Worm (Caenorhabditis elegans) whole organism, L1 larva: ENCODE data around the gene F35H8.1.
A peak's percentile ranks its signal among the peaks of the same experiment; 100 is the strongest.

Experiments used
- C16A3.4 ChIP-seq: fragments of 150-350 bp; optimal IDR thresholded peaks from 2 replicates; lab custom pipeline; 2014; ENCODE audit warnings: missing biosample characterization, missing genetic modification characterization
- alr-1 ChIP-seq: fragments of 200-800 bp; sonication (Bioruptor generic); optimal IDR thresholded peaks from 2 replicates; lab custom pipeline; 2018; ENCODE audit warnings: borderline replicate concordance, mild to moderate bottlenecking, missing genetic modification characterization, missing compliant biosample characterization
- ceh-82 ChIP-seq, 3 experiments: fragments of 150-350 bp in 1 of 3; sonication (generic microtip) in 2 of 3; optimal IDR thresholded peaks; 2 replicates each; lab custom pipeline; 2014 to 2017; ENCODE audit warnings: missing biosample characterization in 3 of 3, missing genetic modification characterization in 3 of 3
- ces-1 ChIP-seq: fragments of 150-350 bp; optimal IDR thresholded peaks from 2 replicates; lab custom pipeline; 2014; ENCODE audit warnings: missing biosample characterization, missing genetic modification reagents, missing genetic modification characterization
- efl-1 ChIP-seq, 4 experiments: fragments of 150-350 bp; optimal IDR thresholded peaks in 3 of 4; peaks in 1 of 4; 1 replicate in 1 of 4; 2 replicates in 3 of 4; lab custom pipeline; 2014; ENCODE audit warnings: missing biosample characterization in 2 of 4, missing genetic modification characterization in 2 of 4, missing genetic modification reagents in 2 of 4
- elt-3 ChIP-seq, 6 experiments: fragments of 150-350 bp in 1 of 6; sonication (generic microtip); optimal IDR thresholded peaks; 2 replicates each; lab custom pipeline; 2017 to 2018; ENCODE audit warnings: missing biosample characterization in 6 of 6, missing genetic modification characterization in 6 of 6, inconsistent platforms in 1 of 6
- fkh-10 ChIP-seq: sonication (generic microtip); optimal IDR thresholded peaks from 2 replicates; lab custom pipeline; 2017; ENCODE audit warnings: missing biosample characterization, missing genetic modification reagents, missing genetic modification characterization
- fkh-8 ChIP-seq: sonication (generic microtip); optimal IDR thresholded peaks from 2 replicates; lab custom pipeline; 2016; ENCODE audit warnings: mild to moderate bottlenecking, missing genetic modification characterization, missing compliant biosample characterization
- fos-1 ChIP-seq: fragments of 150-350 bp; optimal IDR thresholded peaks from 2 replicates; lab custom pipeline; 2014; ENCODE audit warnings: missing biosample characterization, missing genetic modification characterization
- hlh-17 ChIP-seq: fragments of 200-800 bp; sonication (Bioruptor generic); optimal IDR thresholded peaks from 2 replicates; lab custom pipeline; 2018; ENCODE audit warnings: missing genetic modification characterization, mild to moderate bottlenecking, missing compliant biosample characterization, moderate library complexity, borderline replicate concordance
- hlh-4 ChIP-seq: sonication (generic microtip); optimal IDR thresholded peaks from 2 replicates; lab custom pipeline; 2016; ENCODE audit warnings: mild to moderate bottlenecking, missing genetic modification characterization, missing compliant biosample characterization
- hpl-2 ChIP-seq: fragments of 150-350 bp; optimal IDR thresholded peaks from 2 replicates; lab custom pipeline; 2014; ENCODE audit warnings: missing biosample characterization, missing genetic modification reagents, missing genetic modification characterization
- jun-1 ChIP-seq: fragments of 150-350 bp; optimal IDR thresholded peaks from 2 replicates; lab custom pipeline; 2014; ENCODE audit warnings: missing biosample characterization, missing genetic modification reagents, missing genetic modification characterization
- lin-39 ChIP-seq: fragments of 150-350 bp; optimal IDR thresholded peaks from 2 replicates; lab custom pipeline; 2014; ENCODE audit warnings: missing biosample characterization, missing genetic modification reagents, missing genetic modification characterization
- lsy-2 ChIP-seq, 2 experiments: fragments of 150-350 bp; optimal IDR thresholded peaks; 2 replicates each; lab custom pipeline; 2014; ENCODE audit warnings: missing biosample characterization in 2 of 2, missing genetic modification characterization in 2 of 2
- mdl-1 ChIP-seq, 2 experiments: fragments of 150-350 bp; optimal IDR thresholded peaks; 2 replicates each; lab custom pipeline; 2014 to 2017; ENCODE audit warnings: missing biosample characterization in 2 of 2, missing genetic modification characterization in 2 of 2, inconsistent platforms in 1 of 2
- mef-2 ChIP-seq: fragments of 150-350 bp; optimal IDR thresholded peaks from 2 replicates; lab custom pipeline; 2014; ENCODE audit warnings: missing biosample characterization, missing genetic modification characterization
- mep-1 ChIP-seq: fragments of 150-350 bp; optimal IDR thresholded peaks from 2 replicates; lab custom pipeline; 2014; ENCODE audit warnings: missing biosample characterization, missing genetic modification characterization
- nhr-11 ChIP-seq: fragments of 150-350 bp; optimal IDR thresholded peaks from 2 replicates; lab custom pipeline; 2014; ENCODE audit warnings: missing biosample characterization, missing genetic modification characterization
- nhr-12 ChIP-seq: sonication (generic microtip); optimal IDR thresholded peaks from 2 replicates; lab custom pipeline; 2017; ENCODE audit warnings: missing biosample characterization, missing genetic modification characterization
- nhr-19 ChIP-seq: fragments of 200-800 bp; sonication (Bioruptor generic); conservative IDR thresholded peaks from 2 replicates; pipeline ENCODE4 v1.3.6; 2022; ENCODE audit warnings: missing genetic modification characterization, missing compliant biosample characterization
- nhr-28 ChIP-seq: fragments of 150-350 bp; optimal IDR thresholded peaks from 2 replicates; lab custom pipeline; 2014; ENCODE audit warnings: missing biosample characterization, missing genetic modification characterization
- nhr-71 ChIP-seq: sonication (generic microtip); optimal IDR thresholded peaks from 2 replicates; lab custom pipeline; 2016; ENCODE audit warnings: mild to moderate bottlenecking, missing genetic modification characterization, moderate library complexity, missing compliant biosample characterization
- nhr-77 ChIP-seq: fragments of 150-350 bp; optimal IDR thresholded peaks from 2 replicates; lab custom pipeline; 2014; ENCODE audit warnings: missing biosample characterization, missing genetic modification characterization
- nhr-84 ChIP-seq: sonication (generic microtip); optimal IDR thresholded peaks from 2 replicates; lab custom pipeline; 2017; ENCODE audit warnings: missing biosample characterization, missing genetic modification characterization
- nhr-85 ChIP-seq: sonication (generic microtip); peaks from one replicate; lab custom pipeline; 2016; ENCODE audit warnings: missing genetic modification characterization, inconsistent platforms, missing compliant biosample characterization
- pag-3 ChIP-seq: sonication (generic microtip); optimal IDR thresholded peaks from 2 replicates; lab custom pipeline; 2017; ENCODE audit warnings: missing genetic modification characterization, mild to moderate bottlenecking, missing compliant biosample characterization, antibody characterized with exemption, borderline replicate concordance; ENCODE audit not compliant: insufficient read depth
- pax-3 ChIP-seq: fragments of 200-800 bp; sonication (Bioruptor generic); optimal IDR thresholded peaks from 2 replicates; lab custom pipeline; 2018; ENCODE audit warnings: mild to moderate bottlenecking, missing genetic modification characterization, moderate library complexity, missing compliant biosample characterization
- rnt-1 ChIP-seq: sonication (generic microtip); optimal IDR thresholded peaks from 2 replicates; lab custom pipeline; 2016; ENCODE audit warnings: mild to moderate bottlenecking, missing genetic modification characterization, moderate library complexity, missing compliant biosample characterization
- skn-1 ChIP-seq: fragments of 150-350 bp; optimal IDR thresholded peaks from 2 replicates; lab custom pipeline; 2014; ENCODE audit warnings: missing biosample characterization, missing genetic modification characterization
- snpc-4 ChIP-seq: fragments of 150-350 bp; optimal IDR thresholded peaks from 2 replicates; lab custom pipeline; 2014; ENCODE audit warnings: missing biosample characterization, missing genetic modification characterization
- snu-23 ChIP-seq: sonication (generic microtip); optimal IDR thresholded peaks from 2 replicates; lab custom pipeline; 2016; ENCODE audit warnings: missing genetic modification characterization, missing compliant biosample characterization
- swsn-7 ChIP-seq: sonication (generic microtip); optimal IDR thresholded peaks from 2 replicates; lab custom pipeline; 2016; ENCODE audit warnings: missing genetic modification characterization, missing compliant biosample characterization
- tbx-2 ChIP-seq: sonication (generic microtip); optimal IDR thresholded peaks from 2 replicates; lab custom pipeline; 2016; ENCODE audit warnings: missing genetic modification characterization, missing compliant biosample characterization
- unc-30 ChIP-seq: sonication (generic microtip); optimal IDR thresholded peaks from 2 replicates; lab custom pipeline; 2017; ENCODE audit warnings: missing biosample characterization, missing genetic modification characterization
- unc-62 ChIP-seq: fragments of 150-350 bp; optimal IDR thresholded peaks from 2 replicates; lab custom pipeline; 2014; ENCODE audit warnings: missing biosample characterization, missing genetic modification reagents, missing genetic modification characterization
- unc-86 ChIP-seq: sonication (generic microtip); optimal IDR thresholded peaks from 2 replicates; lab custom pipeline; 2016; ENCODE audit warnings: missing genetic modification characterization, missing compliant biosample characterization
- xbp-1 ChIP-seq: sonication (generic microtip); optimal IDR thresholded peaks from 2 replicates; lab custom pipeline; 2016; ENCODE audit warnings: missing genetic modification characterization, missing compliant biosample characterization
- zip-4 ChIP-seq: fragments of 200-800 bp; sonication (Bioruptor generic); optimal IDR thresholded peaks from 2 replicates; lab custom pipeline; 2018; ENCODE audit warnings: mild to moderate bottlenecking, missing genetic modification characterization, moderate library complexity, missing compliant biosample characterization
- ztf-11 ChIP-seq, 2 experiments: sonication (generic microtip); optimal IDR thresholded peaks; 2 replicates each; lab custom pipeline; 2016 to 2017; ENCODE audit warnings: missing genetic modification characterization in 2 of 2, missing biosample characterization in 1 of 2, missing compliant biosample characterization in 1 of 2
- ztf-4 ChIP-seq: fragments of 150-350 bp; optimal IDR thresholded peaks from 2 replicates; lab custom pipeline; 2014; ENCODE audit warnings: missing biosample characterization, missing genetic modification characterization

F35H8.1 gene

DNA sequence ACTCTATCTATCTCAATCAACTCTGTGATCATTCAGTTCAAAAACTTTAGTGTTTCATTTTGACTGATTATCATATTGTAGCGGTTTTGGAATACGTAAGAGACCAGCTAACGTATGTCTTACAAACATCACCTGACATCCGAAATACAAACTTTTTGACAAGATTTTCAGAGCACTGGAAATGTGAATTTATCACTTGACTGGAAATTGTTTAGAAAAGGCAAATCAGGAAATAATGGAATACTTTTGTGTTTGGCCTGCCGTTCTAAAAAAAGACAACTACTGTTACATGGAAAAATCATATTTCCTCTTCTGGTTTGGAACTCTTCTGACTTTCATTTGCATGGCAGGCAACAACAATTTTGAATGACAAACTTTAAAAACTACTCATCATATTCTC is 1.5 kb downstream of the F35H8.1 start, which contains the start of gene F35H8.12:
Gene F35H8.12 (plus strand): TSS at position 301 of the 400 bp plus-strand sequence.
- TF ChIP-seq efl-1 (optimal IDR thresholded peaks at IDR 0.05; lab: Kevin White, UChicago): no peak
- TF ChIP-seq efl-1 (GFP tag; optimal IDR thresholded peaks at IDR 0.05 in 1 of 2; lab: Kevin White, UChicago): peak in 1 of 2 experiments; percentile 43
- TF ChIP-seq nhr-85: no peak
- TF ChIP-seq, all 84 proteins: peak for 1

DNA sequence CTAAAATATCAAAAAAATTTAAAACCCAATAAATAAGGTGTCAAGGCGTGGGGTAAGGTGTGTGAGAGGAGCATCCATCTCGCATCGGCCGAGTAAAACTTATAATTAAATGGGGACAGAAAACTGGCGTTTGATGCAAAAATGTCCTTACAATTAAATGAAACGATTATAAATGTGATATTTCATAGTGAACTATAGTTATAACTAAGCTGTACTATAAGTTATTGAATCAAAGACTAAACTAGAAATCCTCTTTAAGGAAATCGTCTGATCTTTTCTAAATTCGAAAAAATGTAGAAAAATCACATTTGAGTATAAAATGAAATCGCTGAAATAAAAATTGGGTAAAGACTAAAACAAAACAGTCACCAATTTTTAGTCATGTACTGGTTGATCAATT is 2.4 kb downstream of the F35H8.1 start, which contains the start of gene sra-6:
Gene sra-6 (minus strand): TSS at position 101 of the 400 bp plus-strand sequence.
- no peak for TF ChIP-seq snu-23 (GFP tag; lab: Kevin White, UChicago)
- TF ChIP-seq nhr-11: no peak
- no peak for TF ChIP-seq fos-1 (tag; lab: Kevin White, UChicago)
- TF ChIP-seq tbx-2 (tag; lab: Kevin White, UChicago): no peak
- TF ChIP-seq unc-86 (tag; lab: Kevin White, UChicago): no peak

DNA sequence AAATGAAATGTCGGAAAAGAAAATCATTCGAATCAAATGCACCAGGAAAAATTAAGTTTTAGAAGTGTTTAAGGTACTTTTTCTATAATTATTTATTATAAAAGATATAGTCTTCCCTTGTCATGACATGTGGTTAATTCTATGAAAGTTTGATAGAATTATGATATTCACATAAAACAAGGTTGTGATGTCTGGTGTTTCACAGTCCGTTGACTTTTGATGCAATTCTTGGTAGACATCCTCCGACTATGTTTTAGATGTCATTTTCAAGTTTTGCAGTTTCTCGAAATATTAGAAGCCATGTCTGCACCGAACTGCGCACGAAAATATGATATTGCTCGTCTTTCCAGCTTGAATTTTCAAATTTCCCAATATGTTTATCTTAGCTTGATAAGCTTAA is 8.7 kb downstream of the F35H8.1 start, which contains the start of gene sra-7:
Gene sra-7 (plus strand): TSS at position 301 of the 400 bp plus-strand sequence.
- TF ChIP-seq fkh-8 (tag; lab: Kevin White, UChicago) (peak; percentile 10), snu-23 (GFP tag; lab: Kevin White, UChicago) (no peak)

DNA sequence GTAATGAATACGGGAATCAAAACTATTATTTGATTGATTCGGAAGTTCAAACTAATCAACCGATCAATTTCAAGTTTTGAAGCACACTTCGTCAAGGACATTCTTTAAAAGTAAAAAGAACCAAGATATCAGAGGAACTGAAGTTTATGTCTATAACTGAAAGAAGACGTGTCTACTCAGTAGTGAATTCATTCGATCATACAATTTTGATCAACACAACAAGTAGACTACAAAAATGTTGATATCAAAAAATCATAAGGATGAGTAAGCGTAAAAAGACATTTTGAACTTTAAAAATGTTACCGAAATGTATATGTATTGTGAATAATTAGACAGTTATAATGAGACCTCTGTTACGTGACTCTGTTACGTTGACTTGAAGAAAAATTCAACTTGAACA is 10.3 kb downstream of the F35H8.1 start, which contains the start of gene sra-4:
Gene sra-4 (minus strand): TSS at position 101 of the 400 bp plus-strand sequence.
- no peak for TF ChIP-seq rnt-1
- no peak for TF ChIP-seq ztf-4 (tag; lab: Kevin White, UChicago)
- no peak for TF ChIP-seq hlh-4
- TF ChIP-seq nhr-85: no peak
- TF ChIP-seq mef-2 (tag; lab: Kevin White, UChicago): no peak
- TF ChIP-seq ceh-82 (tag; optimal IDR thresholded peaks at IDR 0.05; lab: Kevin White, UChicago): no peak
- no peak for TF ChIP-seq fkh-10 (GFP tag; lab: Kevin White, UChicago)
- TF ChIP-seq swsn-7 (tag; lab: Kevin White, UChicago): no peak
- no peak for TF ChIP-seq mdl-1 (tag; optimal IDR thresholded peaks at IDR 0.05; lab: Kevin White, UChicago)
- no peak for TF ChIP-seq nhr-77
- TF ChIP-seq unc-30 (tag; lab: Kevin White, UChicago): no peak
- TF ChIP-seq lsy-2 (tag; optimal IDR thresholded peaks at IDR 0.05; lab: Kevin White, UChicago): no peak
- TF ChIP-seq pax-3: no peak
- TF ChIP-seq hlh-17 (GFP tag; lab: Kevin White, UChicago): no peak
- TF ChIP-seq jun-1 (tag; lab: Kevin White, UChicago): no peak
- no peak for TF ChIP-seq ces-1 (GFP tag; lab: Kevin White, UChicago)
- TF ChIP-seq nhr-12 (tag; lab: Kevin White, UChicago): no peak
- TF ChIP-seq unc-62 (GFP tag; lab: Kevin White, UChicago): no peak
- no peak for TF ChIP-seq nhr-19
- no peak for TF ChIP-seq pag-3 (tag; lab: Kevin White, UChicago)
- TF ChIP-seq, all 84 proteins: peak for 0

DNA sequence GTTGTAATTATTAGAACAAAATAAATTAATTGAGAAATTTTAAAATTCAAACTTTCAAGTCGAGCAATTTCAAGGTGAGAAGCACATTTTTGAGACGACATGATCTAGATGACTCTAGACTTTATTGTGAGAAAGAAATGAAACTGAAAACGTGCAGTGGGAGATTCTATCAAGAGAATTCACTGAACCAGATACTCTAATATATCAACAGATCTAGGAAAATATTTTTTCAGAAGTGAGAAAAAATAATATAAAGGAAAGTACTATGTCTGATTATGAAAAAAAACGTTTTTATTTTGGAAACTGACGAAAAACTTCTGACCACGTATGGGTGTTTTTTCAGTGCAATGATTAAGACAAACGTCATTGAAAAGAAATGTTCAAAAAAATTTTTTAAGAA is 12.4 kb downstream of the F35H8.1 start, which contains the start of gene sra-3:
Gene sra-3 (minus strand): TSS at position 101 of the 400 bp plus-strand sequence.
- TF ChIP-seq hpl-2 (GFP tag; lab: Kevin White, UChicago) (no peak), fos-1 (tag; lab: Kevin White, UChicago) (no peak), zip-4 (GFP tag; lab: Kevin White, UChicago) (no peak), snpc-4 (no peak), skn-1 (tag; lab: Kevin White, UChicago) (no peak), mep-1 (no peak), nhr-77 (no peak), unc-62 (GFP tag; lab: Kevin White, UChicago) (no peak), pax-3 (no peak), lin-39 (no peak), xbp-1 (tag; lab: Kevin White, UChicago) (no peak), elt-3 (tag; optimal IDR thresholded peaks at IDR 0.05; lab: Kevin White, UChicago) (no peak), nhr-71 (tag; lab: Kevin White, UChicago) (no peak), ztf-4 (tag; lab: Kevin White, UChicago) (no peak), nhr-19 (no peak), nhr-84 (tag; lab: Kevin White, UChicago) (no peak), ztf-11 (tag; optimal IDR thresholded peaks at IDR 0.05; lab: Kevin White, UChicago) (no peak), alr-1 (tag; lab: Kevin White, UChicago) (no peak), C16A3.4 (no peak), nhr-28 (no peak)
